Worm (Caenorhabditis elegans): ENCODE results near the gene fbxa-151.

ce11 chrIII:1249111-1249583 lies 17.6 kb downstream of the fbxa-151 start, which contains the start of the genes fbxa-76 and fbxa-77:
- TF ChIP-seq him-1 (tag; optimal IDR thresholded peaks at IDR 0.05) (no peak), dao-5 (tag; optimal IDR thresholded peaks at IDR 0.05) (no peak)
